Worm (Caenorhabditis elegans) whole organism, L2 larva: ENCODE measurements around the gene Y46G5A.28.

Experiments used
- nhr-11 ChIP-seq: fragments of 150-350 bp; optimal IDR thresholded peaks from 2 replicates; lab custom pipeline; 2014; ENCODE audit warnings: missing biosample characterization, missing genetic modification characterization
- nhr-12 ChIP-seq: fragments of 150-350 bp; optimal IDR thresholded peaks from 2 replicates; lab custom pipeline; 2014; ENCODE audit warnings: missing biosample characterization, missing genetic modification characterization
- peb-1 ChIP-seq: fragments of 150-350 bp; optimal IDR thresholded peaks from 2 replicates; lab custom pipeline; 2014; ENCODE audit warnings: missing biosample characterization, missing genetic modification characterization
- skn-1 ChIP-seq: sonication (generic microtip); optimal IDR thresholded peaks from 2 replicates; lab custom pipeline; 2017; ENCODE audit warnings: missing biosample characterization, missing genetic modification characterization
- zag-1 ChIP-seq: fragments of 150-350 bp; optimal IDR thresholded peaks from 2 replicates; lab custom pipeline; 2014; ENCODE audit warnings: missing biosample characterization, missing genetic modification characterization
- ztf-1 ChIP-seq: fragments of 200-800 bp; sonication (Bioruptor generic); conservative IDR thresholded peaks from 2 replicates; pipeline ENCODE4 v1.3.6; 2022; ENCODE audit warnings: missing genetic modification characterization, missing compliant biosample characterization

- TF ChIP-seq nhr-12 (tag; lab: Kevin White, UChicago) (no peak), ztf-1 (no peak), skn-1 (tag; lab: Kevin White, UChicago) (no peak), peb-1 (tag; lab: Kevin White, UChicago) (no peak), nhr-11 (no peak), zag-1 (tag; lab: Kevin White, UChicago) (no peak)
These were observed 27.9 kb downstream of the Y46G5A.28 start, which contains the start of gene gsy-1 for ce11 chrII:12878071-12878668.
